Worm (Caenorhabditis elegans) whole organism, young adult: Measurements from ENCODE around the gene W03F9.9.

ENCODE experiments used
- F23B12.7 ChIP-seq: sonication (generic microtip); optimal IDR thresholded peaks from 2 replicates; lab custom pipeline; 2017; ENCODE audit warnings: missing genetic modification characterization, mild to moderate bottlenecking, missing compliant biosample characterization, antibody characterized with exemption, moderate library complexity; ENCODE audit not compliant: insufficient read depth
- ZK185.1 ChIP-seq: sonication (generic microtip); optimal IDR thresholded peaks from 2 replicates; lab custom pipeline; 2016; ENCODE audit warnings: mild to moderate bottlenecking, missing genetic modification characterization, missing compliant biosample characterization; ENCODE audit not compliant: poor library complexity, severe bottlenecking
- ama-1 ChIP-seq, 3 experiments: fragments of 150-350 bp in 1 of 3; sonication (generic microtip) in 2 of 3; optimal IDR thresholded peaks; 2 replicates each; lab custom pipeline; 2014 to 2018; ENCODE audit warnings: missing biosample characterization in 2 of 3, missing genetic modification characterization in 2 of 3, missing genetic modification reagents in 2 of 3
- hmg-20 ChIP-seq: fragments of 200-800 bp; sonication (Bioruptor generic); IDR thresholded peaks from 2 replicates; pipeline ENCODE4 v1.3.6; 2022; ENCODE audit warnings: missing genetic modification reagents, missing genetic modification characterization, missing compliant biosample characterization
- hrde-1 ChIP-seq: sonication (generic microtip); optimal IDR thresholded peaks from 2 replicates; lab custom pipeline; 2016; ENCODE audit warnings: missing genetic modification characterization, mild to moderate bottlenecking, missing compliant biosample characterization, moderate library complexity, missing genotype, missing genetic modification reagents, borderline replicate concordance
- let-526 ChIP-seq: fragments of 200-800 bp; sonication (Bioruptor generic); IDR thresholded peaks from 2 replicates; pipeline ENCODE4 v1.3.6; 2022; ENCODE audit warnings: missing genetic modification reagents, missing genetic modification characterization, missing compliant biosample characterization
- nfya-2 ChIP-seq: fragments of 200-800 bp; sonication (Bioruptor generic); IDR thresholded peaks from 2 replicates; pipeline ENCODE4 v1.3.6; 2022; ENCODE audit warnings: missing genetic modification reagents, missing genetic modification characterization, missing compliant biosample characterization
- pha-4 ChIP-seq: fragments of 150-350 bp; sonication (generic microtip); optimal IDR thresholded peaks from 2 replicates; lab custom pipeline; 2014; ENCODE audit warnings: missing biosample characterization, missing genetic modification reagents, missing genetic modification characterization
- rec-8 ChIP-seq, 2 experiments: sonication (generic microtip); optimal IDR thresholded peaks; 2 replicates each; lab custom pipeline; 2016; ENCODE audit warnings: mild to moderate bottlenecking in 2 of 2, missing genetic modification characterization in 2 of 2, missing genetic modification reagents in 2 of 2, missing genotype in 2 of 2, missing biosample characterization in 1 of 2, missing compliant biosample characterization in 1 of 2, moderate library complexity in 1 of 2
- rpc-1 ChIP-seq, 2 experiments: fragments of 150-350 bp in 1 of 2; sonication (generic microtip) in 1 of 2; optimal IDR thresholded peaks; 2 replicates each; lab custom pipeline; 2014 to 2018; ENCODE audit warnings: missing biosample characterization in 1 of 2, missing genetic modification characterization in 1 of 2, missing genetic modification reagents in 1 of 2, missing genotype in 1 of 2
- xnd-1 ChIP-seq: sonication (generic microtip); optimal IDR thresholded peaks from 2 replicates; lab custom pipeline; 2016; ENCODE audit warnings: missing genotype, missing genetic modification reagents, missing genetic modification characterization, missing compliant biosample characterization
- ztf-26 ChIP-seq: sonication (generic microtip); optimal IDR thresholded peaks from 2 replicates; lab custom pipeline; 2017; ENCODE audit warnings: missing genetic modification characterization, missing compliant biosample characterization

- TF ChIP-seq ZK185.1 (tag; lab: Kevin White, UChicago) (no peak), hmg-20 (GFP tag; lab: Robert Waterston, UW) (no peak), F23B12.7 (tag; lab: Kevin White, UChicago) (no peak), ama-1 (optimal IDR thresholded peaks at IDR 0.05; lab: Kevin White, UChicago) (no peak), ama-1 (GFP tag; optimal IDR thresholded peaks at IDR 0.05; lab: Kevin White, UChicago) (no peak), ztf-26 (tag; lab: Kevin White, UChicago) (no peak), nfya-2 (GFP tag; lab: Robert Waterston, UW) (no peak), pha-4 (tag; lab: Kevin White, UChicago) (no peak), let-526 (no peak), rpc-1 (optimal IDR thresholded peaks at IDR 0.05; lab: Kevin White, UChicago) (no peak), rpc-1 (tag; optimal IDR thresholded peaks at IDR 0.05; lab: Kevin White, UChicago) (no peak), hrde-1 (tag; lab: Kevin White, UChicago) (no peak), rec-8 (tag; optimal IDR thresholded peaks at IDR 0.05; lab: Kevin White, UChicago) (no peak), xnd-1 (no peak)
Observed at ce11 chrV:122249-122648, 16.4 kb upstream of the W03F9.9 start.
